Fruit fly (Drosophila melanogaster): ENCODE results near the gene sfl.

DNA sequence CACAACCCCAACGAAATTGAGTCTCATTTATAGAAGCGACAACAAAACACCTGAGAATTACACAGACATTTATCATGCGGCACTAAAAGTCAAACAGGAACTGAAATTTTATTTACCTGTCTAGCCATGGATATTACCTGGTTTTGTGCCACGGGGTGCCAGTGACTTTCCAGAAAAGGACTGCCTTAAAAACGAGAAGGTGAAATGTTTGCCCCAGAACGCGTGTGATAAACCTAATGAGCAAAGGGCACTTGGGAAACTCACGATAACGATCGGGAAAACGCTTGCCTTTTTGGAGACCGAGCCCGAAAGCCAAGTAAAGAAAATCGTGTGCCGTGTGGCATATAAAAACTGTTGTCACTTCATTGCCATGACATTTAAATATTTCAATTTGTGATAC is 26.0 kb upstream of the sfl start:
- no peak for TF ChIP-seq ranshi (GFP tag; IDR thresholded peaks at IDR 0.05)
- TF ChIP-seq croc (GFP tag; conservative IDR thresholded peaks at IDR 0.05): no peak
- no peak for TF ChIP-seq ems (GFP tag; optimal IDR thresholded peaks at IDR 0.05)
